Fruit fly (Drosophila melanogaster): Measurements from ENCODE around the gene hfw.

DNA sequence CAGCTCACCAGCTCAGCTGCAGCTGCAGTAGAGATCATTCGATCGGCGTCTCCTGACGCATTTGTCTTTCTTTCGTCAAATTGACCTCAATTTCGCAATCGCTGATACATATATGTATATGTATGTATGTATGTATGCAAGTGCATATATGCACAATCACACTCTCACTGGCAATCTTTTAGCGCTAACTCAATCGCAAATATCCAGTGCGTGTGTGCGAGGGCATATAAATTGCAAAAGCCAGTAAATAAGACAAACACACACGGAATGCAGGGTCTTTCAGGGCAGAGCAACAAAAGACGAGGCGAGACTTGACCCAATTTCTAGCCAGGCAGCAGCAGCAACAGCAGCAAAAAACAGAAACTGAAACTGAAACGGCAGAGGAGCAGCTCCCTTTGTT is 41.8 kb upstream of the hfw start:
- TF ChIP-seq CG8478 (optimal IDR thresholded peaks at IDR 0.05) (no peak), CTCF (optimal IDR thresholded peaks at IDR 0.05) (no peak)
